Fruit fly (Drosophila melanogaster): ENCODE data around the gene CG4842.

- TF ChIP-seq Trl (optimal IDR thresholded peaks at IDR 0.05), result peak in 1 of 2 experiments; percentile 2
- TF ChIP-seq Trl (GFP tag; optimal IDR thresholded peaks at IDR 0.05), result no peak
- TF ChIP-seq yki (optimal IDR thresholded peaks at IDR 0.05), result no peak
- TF ChIP-seq disco-r (GFP tag; optimal IDR thresholded peaks at IDR 0.05), result no peak
- TF ChIP-seq CG42726 (GFP tag; IDR thresholded peaks at IDR 0.05; ENCODE audit: partially characterized antibody), result no peak
These were observed 17.2 kb downstream of the CG4842 start for dm6 chr3L:16385252-16385879.

All from whole organism, embryonic.